Worm (Caenorhabditis elegans): ENCODE results near the gene oac-57.

DNA sequence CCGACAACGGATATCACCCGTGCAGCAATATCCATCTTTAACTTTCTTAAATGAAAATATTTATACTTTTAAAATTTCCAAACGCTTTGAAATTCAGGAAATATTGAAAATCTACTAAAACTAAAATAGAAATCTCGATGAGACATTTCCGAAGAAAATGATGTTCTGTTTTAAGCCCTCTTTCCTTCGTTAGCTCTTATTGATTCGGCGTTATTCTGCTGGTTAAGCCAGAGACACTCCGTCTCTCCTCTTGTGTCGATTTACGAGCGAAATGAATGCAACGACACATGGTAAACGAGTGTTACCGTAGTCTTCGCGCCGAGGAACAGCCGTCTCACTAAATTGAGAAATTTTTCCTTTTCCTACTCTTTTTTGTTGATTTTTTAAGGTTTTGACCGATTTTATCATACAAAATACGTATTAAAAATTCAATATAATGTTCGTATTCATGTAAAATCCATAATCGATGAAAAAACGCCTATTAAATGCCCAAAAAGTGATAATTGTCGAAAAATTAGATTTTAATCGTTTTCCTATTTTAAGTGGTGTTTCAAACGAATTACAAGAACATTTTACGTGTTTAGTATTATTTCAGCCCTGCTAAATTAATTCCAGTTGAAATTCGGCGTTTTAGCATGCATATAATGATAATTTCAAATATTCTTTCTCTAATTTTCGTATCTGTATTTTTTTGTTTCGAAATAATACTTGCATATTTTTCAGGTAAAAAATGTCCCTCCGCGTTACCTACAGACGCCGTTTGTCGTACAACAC is 39.2 kb downstream of the oac-57 start, which contains the start of the genes ppm-1.H and rpl-34:
- no peak for TF ChIP-seq lsy-27 (tag; optimal IDR thresholded peaks at IDR 0.05; ENCODE audit: borderline replicate concordance, insufficient read depth)
- TF ChIP-seq tbp1 (GFP tag; optimal IDR thresholded peaks at IDR 0.05): no peak
- TF ChIP-seq zim-3 (tag; optimal IDR thresholded peaks at IDR 0.05): no peak
- TF ChIP-seq ama-1 (optimal IDR thresholded peaks at IDR 0.05): no peak
- TF ChIP-seq ama-1 (GFP tag; optimal IDR thresholded peaks at IDR 0.05): no peak
- no peak for TF ChIP-seq sdz-38 (tag; optimal IDR thresholded peaks at IDR 0.05)
- no peak for TF ChIP-seq mcd-1 (GFP tag; IDR thresholded peaks at IDR 0.05)
- TF ChIP-seq ZK185.1 (tag; optimal IDR thresholded peaks at IDR 0.05; ENCODE audit: poor library complexity, severe bottlenecking): no peak
- TF ChIP-seq dpl-1 (GFP tag; optimal IDR thresholded peaks at IDR 0.05): no peak
- TF ChIP-seq Y53F4B.3 (GFP tag; IDR thresholded peaks at IDR 0.05): no peak
- TF ChIP-seq snpc-1.3 (tag; optimal IDR thresholded peaks at IDR 0.05; ENCODE audit: insufficient read depth): no peak

Data from whole organism, young adult.